Worm (Caenorhabditis elegans) whole organism, young adult: Measurements from ENCODE around the gene str-238.

Experiments used
- B0019.2 ChIP-seq: fragments of 200-800 bp; sonication (Bioruptor generic); conservative IDR thresholded peaks from 2 replicates; pipeline ENCODE4 v1.3.6; 2022; ENCODE audit warnings: missing genetic modification reagents, missing genetic modification characterization, missing compliant biosample characterization
- B0261.1 ChIP-seq: sonication (generic microtip); optimal IDR thresholded peaks from 2 replicates; lab custom pipeline; 2016; ENCODE audit warnings: mild to moderate bottlenecking, missing genetic modification characterization, moderate library complexity, missing compliant biosample characterization
- F49E8.2 ChIP-seq: sonication (generic microtip); optimal IDR thresholded peaks from 3 replicates; lab custom pipeline; 2017; ENCODE audit warnings: missing genetic modification characterization, mild to moderate bottlenecking, missing compliant biosample characterization, antibody characterized with exemption, moderate library complexity; ENCODE audit not compliant: insufficient read depth
- F57C9.4 ChIP-seq: sonication (generic microtip); optimal IDR thresholded peaks from 2 replicates; lab custom pipeline; 2017; ENCODE audit warnings: mild to moderate bottlenecking, missing genetic modification characterization, missing compliant biosample characterization
- K11D2.4 ChIP-seq: fragments of 200-800 bp; sonication (Bioruptor generic); IDR thresholded peaks from 2 replicates; pipeline ENCODE4 v1.3.6; 2022; ENCODE audit warnings: missing genetic modification reagents, missing genetic modification characterization, missing compliant biosample characterization
- K12H6.12 ChIP-seq: fragments of 200-800 bp; sonication (Bioruptor generic); optimal IDR thresholded peaks from 2 replicates; lab custom pipeline; 2018; ENCODE audit warnings: mild to moderate bottlenecking, missing genetic modification characterization, missing compliant biosample characterization
- T07F8.4 ChIP-seq: sonication (generic microtip); optimal IDR thresholded peaks from 2 replicates; lab custom pipeline; 2016; ENCODE audit warnings: mild to moderate bottlenecking, missing genetic modification characterization, moderate library complexity, missing compliant biosample characterization
- T26A5.8 ChIP-seq: sonication (generic microtip); optimal IDR thresholded peaks from 2 replicates; lab custom pipeline; 2016; ENCODE audit warnings: missing genetic modification characterization, missing compliant biosample characterization
- Y53G8AR.9 ChIP-seq: fragments of 200-800 bp; sonication (Bioruptor generic); conservative IDR thresholded peaks from 2 replicates; pipeline ENCODE4 v1.3.6; 2022; ENCODE audit warnings: missing genetic modification reagents, missing genetic modification characterization, missing compliant biosample characterization
- Y56A3A.18 ChIP-seq: fragments of 200-800 bp; sonication (Bioruptor generic); IDR thresholded peaks from 2 replicates; pipeline ENCODE4 v1.3.6; 2022; ENCODE audit warnings: missing genetic modification reagents, missing genetic modification characterization, missing compliant biosample characterization
- ama-1 ChIP-seq, 3 experiments: fragments of 150-350 bp in 1 of 3; sonication (generic microtip) in 2 of 3; optimal IDR thresholded peaks; 2 replicates each; lab custom pipeline; 2014 to 2018; ENCODE audit warnings: missing biosample characterization in 2 of 3, missing genetic modification characterization in 2 of 3, missing genetic modification reagents in 2 of 3
- aptf-3 ChIP-seq: fragments of 200-800 bp; sonication (Bioruptor generic); IDR thresholded peaks from 2 replicates; pipeline ENCODE4 v1.3.6; 2022; ENCODE audit warnings: missing genetic modification characterization, missing compliant biosample characterization
- atf-7 ChIP-seq: sonication (generic microtip); optimal IDR thresholded peaks from 2 replicates; lab custom pipeline; 2017; ENCODE audit warnings: mild to moderate bottlenecking, missing genetic modification characterization, missing compliant biosample characterization
- bed-2 ChIP-seq: fragments of 200-800 bp; sonication (Bioruptor generic); IDR thresholded peaks from 2 replicates; pipeline ENCODE4 v1.3.6; 2022; ENCODE audit warnings: missing genetic modification reagents, missing genetic modification characterization, missing compliant biosample characterization
- ceh-27 ChIP-seq: fragments of 200-800 bp; sonication (Bioruptor generic); optimal IDR thresholded peaks from 2 replicates; lab custom pipeline; 2018; ENCODE audit warnings: mild to moderate bottlenecking, missing genetic modification characterization, moderate library complexity, missing compliant biosample characterization
- ceh-91 ChIP-seq: fragments of 200-800 bp; sonication (Bioruptor generic); IDR thresholded peaks from 2 replicates; pipeline ENCODE4 v1.3.6; 2022; ENCODE audit warnings: missing genetic modification reagents, missing genetic modification characterization, missing compliant biosample characterization
- chd-7 ChIP-seq: sonication (generic microtip); optimal IDR thresholded peaks from 2 replicates; lab custom pipeline; 2016; ENCODE audit warnings: mild to moderate bottlenecking, missing genetic modification characterization, moderate library complexity, missing compliant biosample characterization
- dox-1 ChIP-seq: fragments of 200-800 bp; sonication (Bioruptor generic); IDR thresholded peaks from 2 replicates; pipeline ENCODE4 v1.3.6; 2022; ENCODE audit warnings: missing genetic modification reagents, missing genetic modification characterization, missing compliant biosample characterization
- dpl-1 ChIP-seq: fragments of 150-350 bp; optimal IDR thresholded peaks from 2 replicates; lab custom pipeline; 2014; ENCODE audit warnings: missing biosample characterization, missing genetic modification reagents, missing genetic modification characterization
- efl-1 ChIP-seq: fragments of 150-350 bp; optimal IDR thresholded peaks from 2 replicates; lab custom pipeline; 2014; ENCODE audit warnings: missing biosample characterization, missing genetic modification reagents, missing genetic modification characterization
- ekl-4 ChIP-seq: fragments of 200-800 bp; sonication (Bioruptor generic); IDR thresholded peaks from 2 replicates; pipeline ENCODE4 v1.3.6; 2022; ENCODE audit warnings: missing genetic modification reagents, missing genetic modification characterization, missing compliant biosample characterization
- fkh-3 ChIP-seq: sonication (generic microtip); optimal IDR thresholded peaks from 2 replicates; lab custom pipeline; 2016; ENCODE audit warnings: mild to moderate bottlenecking, missing genetic modification characterization, missing compliant biosample characterization
- gei-17 ChIP-seq: fragments of 200-800 bp; sonication (Bioruptor generic); optimal IDR thresholded peaks from 2 replicates; lab custom pipeline; 2018; ENCODE audit warnings: mild to moderate bottlenecking, missing genetic modification characterization, missing compliant biosample characterization
- him-1 ChIP-seq: sonication (generic microtip); optimal IDR thresholded peaks from 2 replicates; lab custom pipeline; 2016; ENCODE audit warnings: missing genotype, missing genetic modification reagents, missing genetic modification characterization, missing compliant biosample characterization
- hmg-1.2 ChIP-seq: fragments of 200-800 bp; sonication (Bioruptor generic); IDR thresholded peaks from 2 replicates; pipeline ENCODE4 v1.3.6; 2022; ENCODE audit warnings: missing genetic modification reagents, missing genetic modification characterization, missing compliant biosample characterization
- hsf-1 ChIP-seq: fragments of 200-800 bp; sonication (Bioruptor generic); IDR thresholded peaks from 2 replicates; pipeline ENCODE4 v1.3.6; 2022; ENCODE audit warnings: missing genetic modification reagents, missing genetic modification characterization, missing compliant biosample characterization
- lin-35 ChIP-seq, 3 experiments: fragments of 150-350 bp in 2 of 3; sonication (generic microtip) in 1 of 3; optimal IDR thresholded peaks; 2 replicates each; lab custom pipeline; 2014 to 2018; ENCODE audit warnings: missing biosample characterization in 3 of 3, missing genetic modification characterization in 3 of 3, missing genetic modification reagents in 3 of 3
- lin-40 ChIP-seq: sonication (generic microtip); optimal IDR thresholded peaks from 2 replicates; lab custom pipeline; 2016; ENCODE audit warnings: missing genetic modification characterization, mild to moderate bottlenecking, missing compliant biosample characterization, missing genotype, missing genetic modification reagents
- lin-54 ChIP-seq: fragments of 200-800 bp; sonication (Bioruptor generic); optimal IDR thresholded peaks from 2 replicates; lab custom pipeline; 2018; ENCODE audit warnings: mild to moderate bottlenecking, missing genetic modification characterization, missing compliant biosample characterization
- lsy-27 ChIP-seq: sonication (generic microtip); optimal IDR thresholded peaks from 2 replicates; lab custom pipeline; 2017; ENCODE audit warnings: missing genetic modification characterization, mild to moderate bottlenecking, missing compliant biosample characterization, antibody characterized with exemption, missing genotype, borderline replicate concordance; ENCODE audit not compliant: insufficient read depth
- madf-3 ChIP-seq: fragments of 200-800 bp; sonication (Bioruptor generic); IDR thresholded peaks from 2 replicates; pipeline ENCODE4 v1.3.6; 2022; ENCODE audit warnings: missing genetic modification reagents, missing genetic modification characterization, missing compliant biosample characterization
- madf-8 ChIP-seq: fragments of 200-800 bp; sonication (Bioruptor generic); conservative IDR thresholded peaks from 2 replicates; pipeline ENCODE4 v1.3.6; 2022; ENCODE audit warnings: missing genetic modification reagents, missing genetic modification characterization, missing compliant biosample characterization
- mcd-1 ChIP-seq: fragments of 200-800 bp; sonication (Bioruptor generic); IDR thresholded peaks from 2 replicates; pipeline ENCODE4 v1.3.6; 2022; ENCODE audit warnings: missing genetic modification reagents, missing genetic modification characterization, missing compliant biosample characterization
- nhr-80 ChIP-seq: sonication (generic microtip); optimal IDR thresholded peaks from 2 replicates; lab custom pipeline; 2016; ENCODE audit warnings: missing genetic modification characterization, missing compliant biosample characterization
- pbrm-1 ChIP-seq: fragments of 200-800 bp; sonication (Bioruptor generic); IDR thresholded peaks from 2 replicates; pipeline ENCODE4 v1.3.6; 2022; ENCODE audit warnings: missing genetic modification reagents, missing genetic modification characterization, missing compliant biosample characterization
- repo-1 ChIP-seq: sonication (generic microtip); optimal IDR thresholded peaks from 2 replicates; lab custom pipeline; 2017; ENCODE audit warnings: mild to moderate bottlenecking, missing genetic modification characterization, missing compliant biosample characterization
- sea-2 ChIP-seq: fragments of 200-800 bp; sonication (Bioruptor generic); IDR thresholded peaks from 2 replicates; pipeline ENCODE4 v1.3.6; 2022; ENCODE audit warnings: missing genetic modification characterization, missing compliant biosample characterization
- snpc-3.4 ChIP-seq: sonication (generic microtip); optimal IDR thresholded peaks from 2 replicates; lab custom pipeline; 2017; ENCODE audit warnings: missing genetic modification characterization, mild to moderate bottlenecking, missing compliant biosample characterization, antibody characterized with exemption, moderate library complexity, missing genotype, missing genetic modification reagents
- snpc-4 ChIP-seq, 5 experiments: fragments of 150-350 bp in 1 of 5; sonication (generic microtip) in 4 of 5; optimal IDR thresholded peaks; 2 replicates each; lab custom pipeline; 2014 to 2018; ENCODE audit warnings: missing genetic modification characterization in 5 of 5, missing biosample characterization in 3 of 5, antibody characterized with exemption in 2 of 5, mild to moderate bottlenecking in 2 of 5, missing compliant biosample characterization in 2 of 5, missing genotype in 2 of 5, moderate library complexity in 2 of 5, missing genetic modification reagents in 1 of 5
- tbx-9 ChIP-seq: sonication (generic microtip); optimal IDR thresholded peaks from 2 replicates; lab custom pipeline; 2016; ENCODE audit warnings: borderline replicate concordance, missing genetic modification characterization, inconsistent platforms, missing compliant biosample characterization
- tlf-1 ChIP-seq: fragments of 200-800 bp; sonication (Bioruptor generic); optimal IDR thresholded peaks from 2 replicates; lab custom pipeline; 2018; ENCODE audit warnings: mild to moderate bottlenecking, missing genetic modification characterization, missing compliant biosample characterization
- ztf-22 ChIP-seq: fragments of 200-800 bp; sonication (Bioruptor generic); optimal IDR thresholded peaks from 2 replicates; lab custom pipeline; 2018; ENCODE audit warnings: mild to moderate bottlenecking, missing genetic modification characterization, moderate library complexity, missing compliant biosample characterization
- ztf-26 ChIP-seq: sonication (generic microtip); optimal IDR thresholded peaks from 2 replicates; lab custom pipeline; 2017; ENCODE audit warnings: missing genetic modification characterization, missing compliant biosample characterization

The str-238 gene

DNA sequence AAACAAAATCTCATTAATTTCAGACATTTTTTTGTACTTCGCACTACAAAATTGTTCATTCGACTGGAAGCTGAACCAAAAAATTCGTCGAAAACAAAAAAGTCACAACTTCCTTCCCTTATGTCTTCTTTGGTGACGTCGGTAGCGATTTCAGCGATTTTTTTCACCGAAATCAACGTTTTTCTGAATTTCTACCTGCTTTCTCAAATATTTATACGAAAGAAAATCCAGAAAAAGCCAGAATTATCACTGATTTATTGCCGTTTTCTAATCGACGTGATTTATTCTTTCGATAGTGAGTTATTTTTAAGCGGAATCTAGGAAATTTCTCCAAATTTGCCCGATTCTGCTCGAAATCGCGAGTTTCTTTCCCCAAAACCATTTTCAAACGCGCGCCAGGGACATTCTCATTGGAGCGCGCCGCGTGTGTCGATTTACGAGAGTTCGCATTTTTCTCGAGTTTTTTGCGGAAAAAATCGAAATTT is 10.1 kb downstream of the str-238 start, which contains the start of gene srbc-58 (continued):
- TF ChIP-seq Y53G8AR.9: peak; percentile 69; the same call in 1 of the 2 replicates
- TF ChIP-seq dpl-1 (GFP tag; lab: Kevin White, UChicago): peak; percentile 52
- TF ChIP-seq lin-35 (GFP tag; optimal IDR thresholded peaks at IDR 0.05; lab: Kevin White, UChicago): peak in 2 of 3 experiments; percentile 8 to 35
- no peak for TF ChIP-seq gei-17 (GFP tag; lab: Kevin White, UChicago)
- TF ChIP-seq ztf-26 (tag; lab: Kevin White, UChicago): no peak
- no peak for TF ChIP-seq aptf-3
- no peak for TF ChIP-seq T07F8.4
- no peak for TF ChIP-seq fkh-3
- peak; percentile 43 for TF ChIP-seq F49E8.2
- TF ChIP-seq ceh-27 (GFP tag; lab: Kevin White, UChicago): no peak
- TF ChIP-seq Y56A3A.18: no peak
- TF ChIP-seq efl-1 (GFP tag; lab: Kevin White, UChicago): peak; percentile 85
- no peak for TF ChIP-seq B0261.1 (tag; lab: Kevin White, UChicago)
- no peak for TF ChIP-seq ama-1 (optimal IDR thresholded peaks at IDR 0.05; lab: Kevin White, UChicago)
- TF ChIP-seq ama-1 (GFP tag; optimal IDR thresholded peaks at IDR 0.05; lab: Kevin White, UChicago): peak in 1 of 2 experiments; percentile 52
- no peak for TF ChIP-seq snpc-4 (GFP tag; optimal IDR thresholded peaks at IDR 0.05; lab: Kevin White, UChicago)
- TF ChIP-seq snpc-4 (tag; optimal IDR thresholded peaks at IDR 0.05; lab: Kevin White, UChicago): peak in 2 of 4 experiments; percentile 10 to 39
- peak; percentile 24 for TF ChIP-seq repo-1 (tag; lab: Kevin White, UChicago)
- peak; percentile 2 for TF ChIP-seq T26A5.8 (tag; lab: Kevin White, UChicago)
- TF ChIP-seq dox-1 (GFP tag; lab: Robert Waterston, UW): 0 out of 2 replicates have a peak, but pooled peaks have one; percentile 10
- peak; percentile 83 for TF ChIP-seq mcd-1 (GFP tag; lab: Robert Waterston, UW)
- peak; percentile 77 for TF ChIP-seq lin-54 (GFP tag; lab: Kevin White, UChicago)
- TF ChIP-seq hsf-1: peak; percentile 75; the same call in 1 of the 2 replicates
- TF ChIP-seq him-1: peak; percentile 49
- peak; percentile 39; the same call in 1 of the 2 replicates for TF ChIP-seq pbrm-1 (GFP tag; lab: Robert Waterston, UW)
- TF ChIP-seq snpc-3.4 (tag; lab: Kevin White, UChicago): peak; percentile 49
- TF ChIP-seq ekl-4: peak; percentile 78

DNA sequence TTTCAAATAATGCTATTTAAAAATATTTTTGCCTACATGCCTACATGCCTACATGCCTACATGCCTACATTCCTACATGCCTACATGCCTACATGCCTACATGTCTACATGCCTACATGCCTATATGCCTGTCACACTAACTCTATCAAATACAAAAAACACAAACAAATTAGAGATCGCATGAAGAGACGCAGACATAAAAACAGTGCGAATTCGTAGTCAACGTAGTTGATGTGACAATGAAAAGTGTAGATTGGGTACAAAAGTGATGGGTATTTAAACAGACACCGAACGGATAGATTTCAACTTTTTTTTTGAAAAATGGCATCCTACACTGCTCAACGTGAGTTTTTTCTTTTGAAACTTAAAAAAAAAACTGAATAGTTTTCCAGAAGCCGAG is 12.5 kb downstream of the str-238 start, which contains the start of gene R09E12.9:
Gene R09E12.9, plus strand, starts transcription at position 316 of the 400 bp plus-strand sequence.
- TF ChIP-seq nhr-80 (tag; lab: Kevin White, UChicago): peak; percentile 3
- TF ChIP-seq lsy-27: no peak
- no peak for TF ChIP-seq F57C9.4 (tag; lab: Kevin White, UChicago)
- TF ChIP-seq sea-2 (GFP tag; lab: Robert Waterston, UW): no peak
- TF ChIP-seq hmg-1.2: peak; percentile 52; the same call in 1 of the 2 replicates

DNA sequence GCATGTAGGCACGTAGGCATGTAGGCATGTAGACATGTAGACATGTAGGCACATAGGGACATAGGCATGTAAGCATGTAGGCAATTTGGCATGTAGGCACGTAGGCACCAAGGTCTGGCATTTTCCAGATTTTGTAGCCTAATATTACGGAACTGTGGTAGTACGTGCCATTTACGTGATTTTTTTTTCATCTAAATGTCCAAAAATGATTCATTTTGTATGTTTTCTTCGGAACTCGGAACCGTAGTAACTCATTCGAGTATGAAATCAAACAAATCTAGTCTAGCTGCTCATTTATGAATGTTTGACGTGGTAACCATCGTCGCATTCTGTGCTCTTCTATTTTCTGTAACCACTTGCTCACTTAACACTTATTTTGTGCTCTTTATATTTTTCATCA is 13.5 kb downstream of the str-238 start, which contains the start of gene srbc-59:
Gene srbc-59, plus strand, starts transcription at position 301 of the 400 bp plus-strand sequence.
- TF ChIP-seq atf-7 (tag; lab: Kevin White, UChicago) (no peak), chd-7 (tag; lab: Kevin White, UChicago) (no peak), him-1 (no peak), ztf-22 (GFP tag; lab: Kevin White, UChicago) (no peak), lin-40 (tag; lab: Kevin White, UChicago) (no peak), bed-2 (GFP tag; lab: Robert Waterston, UW) (no peak), ceh-91 (GFP tag; lab: Robert Waterston, UW) (no peak), madf-8 (no peak), madf-3 (GFP tag; lab: Robert Waterston, UW) (no peak), K11D2.4 (GFP tag; lab: Robert Waterston, UW) (no peak), B0019.2 (GFP tag; lab: Robert Waterston, UW) (no peak), K12H6.12 (no peak), tbx-9 (tag; lab: Kevin White, UChicago) (no peak), dox-1 (GFP tag; lab: Robert Waterston, UW) (no peak), snpc-3.4 (tag; lab: Kevin White, UChicago) (no peak), tlf-1 (GFP tag; lab: Kevin White, UChicago) (no peak)
